Worm (Caenorhabditis elegans): ENCODE data around the gene emb-1.

DNA sequence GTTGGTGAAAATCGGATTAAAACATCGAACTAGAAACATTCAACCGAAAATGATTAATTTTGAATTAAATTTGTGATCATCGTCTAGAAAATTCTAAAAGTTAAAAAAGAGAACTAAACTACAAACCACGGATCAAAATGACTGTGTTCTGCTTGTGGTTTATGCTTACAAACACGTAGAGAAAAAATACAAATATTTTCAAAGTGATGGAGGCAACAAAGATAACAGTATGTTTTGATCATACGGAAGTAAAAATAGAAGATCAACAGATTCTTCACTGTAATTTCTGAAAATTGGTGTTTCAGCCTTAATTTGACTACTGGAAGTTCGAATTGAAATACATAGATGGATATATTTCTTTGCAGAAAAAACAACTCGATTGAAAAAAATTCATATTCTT, 30.1 kb downstream of the emb-1 start:
- TF ChIP-seq nhr-21 (tag; optimal IDR thresholded peaks at IDR 0.05), result no peak
- no peak for TF ChIP-seq ztf-11 (tag; optimal IDR thresholded peaks at IDR 0.05)
- no peak for TF ChIP-seq gmeb-1 (tag; optimal IDR thresholded peaks at IDR 0.05)
- no peak for TF ChIP-seq nhr-25 (tag; optimal IDR thresholded peaks at IDR 0.05)
- no peak for TF ChIP-seq alr-1 (tag; optimal IDR thresholded peaks at IDR 0.05)
- TF ChIP-seq ceh-16 (tag; optimal IDR thresholded peaks at IDR 0.05), result no peak
- no peak for TF ChIP-seq lin-11 (tag; optimal IDR thresholded peaks at IDR 0.05)
- no peak for TF ChIP-seq unc-62 (GFP tag; optimal IDR thresholded peaks at IDR 0.05)
- no peak for TF ChIP-seq dmd-4 (tag; optimal IDR thresholded peaks at IDR 0.05)
- no peak for TF ChIP-seq nhr-77 (tag; optimal IDR thresholded peaks at IDR 0.05)
- no peak for TF ChIP-seq elt-3 (tag; optimal IDR thresholded peaks at IDR 0.05)
- TF ChIP-seq zag-1 (tag; optimal IDR thresholded peaks at IDR 0.05), result no peak

All from whole organism, L2 larva.